Worm (Caenorhabditis elegans): Measurements from ENCODE around the gene F54D10.9.

F54D10.9 gene

DNA sequence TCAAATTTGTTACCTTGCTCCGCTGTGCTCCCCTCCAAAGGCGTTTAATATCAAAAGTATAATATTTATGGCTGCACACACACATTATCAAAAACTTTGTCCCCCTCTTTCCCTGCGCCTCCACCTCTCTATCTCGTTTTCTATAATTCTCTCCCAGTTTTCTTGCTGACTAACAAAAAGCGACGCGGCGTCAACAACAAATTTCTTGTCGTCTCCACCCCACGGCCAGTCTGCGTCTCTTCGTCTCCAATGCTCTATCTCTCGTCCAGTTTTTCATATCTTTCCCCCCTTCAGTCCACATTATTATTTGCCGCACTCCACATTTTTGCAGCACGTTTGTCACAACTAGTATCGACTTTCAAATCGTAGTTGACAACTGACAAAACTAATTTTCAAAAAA, 21.7 kb downstream of the F54D10.9 start (continued):
- no peak for TF ChIP-seq nhr-6 (tag; optimal IDR thresholded peaks at IDR 0.05)
- TF ChIP-seq nhr-77 (tag; optimal IDR thresholded peaks at IDR 0.05): no peak
- TF ChIP-seq nhr-25 (tag; optimal IDR thresholded peaks at IDR 0.05): no peak
- no peak for TF ChIP-seq ceh-82 (tag; optimal IDR thresholded peaks at IDR 0.05)
- no peak for TF ChIP-seq elt-1 (tag; optimal IDR thresholded peaks at IDR 0.05)
- peak; percentile 68 for TF ChIP-seq C34F6.9 (tag; optimal IDR thresholded peaks at IDR 0.05)
- TF ChIP-seq mab-5 (tag; optimal IDR thresholded peaks at IDR 0.05): no peak
- no peak for TF ChIP-seq peb-1 (tag; optimal IDR thresholded peaks at IDR 0.05)
- TF ChIP-seq nhr-10 (tag; optimal IDR thresholded peaks at IDR 0.05): no peak
- no peak for TF ChIP-seq lin-39 (tag; optimal IDR thresholded peaks at IDR 0.05)
- TF ChIP-seq blmp-1 (tag; optimal IDR thresholded peaks at IDR 0.05; ENCODE audit: insufficient read depth): no peak
- TF ChIP-seq mdl-1 (tag; optimal IDR thresholded peaks at IDR 0.05): no peak
- no peak for TF ChIP-seq ceh-16 (tag; optimal IDR thresholded peaks at IDR 0.05)
- no peak for TF ChIP-seq egl-27 (tag; optimal IDR thresholded peaks at IDR 0.05)
- no peak for TF ChIP-seq unc-62 (GFP tag; optimal IDR thresholded peaks at IDR 0.05)
- no peak for TF ChIP-seq ZK546.5 (tag; optimal IDR thresholded peaks at IDR 0.05)
- peak; percentile 70 for TF ChIP-seq F13H6.1 (tag; optimal IDR thresholded peaks at IDR 0.05)
- no peak for TF ChIP-seq nhr-21 (tag; optimal IDR thresholded peaks at IDR 0.05)
- peak; percentile 39 for TF ChIP-seq lin-13 (GFP tag; optimal IDR thresholded peaks at IDR 0.05)
- no peak for TF ChIP-seq aly-2 (tag; optimal IDR thresholded peaks at IDR 0.05)
- TF ChIP-seq dmd-4 (tag; optimal IDR thresholded peaks at IDR 0.05): no peak
- no peak for TF ChIP-seq unc-39 (tag; optimal IDR thresholded peaks at IDR 0.05)
- TF ChIP-seq Y55F3AM.14 (GFP tag; optimal IDR thresholded peaks at IDR 0.05): no peak

DNA sequence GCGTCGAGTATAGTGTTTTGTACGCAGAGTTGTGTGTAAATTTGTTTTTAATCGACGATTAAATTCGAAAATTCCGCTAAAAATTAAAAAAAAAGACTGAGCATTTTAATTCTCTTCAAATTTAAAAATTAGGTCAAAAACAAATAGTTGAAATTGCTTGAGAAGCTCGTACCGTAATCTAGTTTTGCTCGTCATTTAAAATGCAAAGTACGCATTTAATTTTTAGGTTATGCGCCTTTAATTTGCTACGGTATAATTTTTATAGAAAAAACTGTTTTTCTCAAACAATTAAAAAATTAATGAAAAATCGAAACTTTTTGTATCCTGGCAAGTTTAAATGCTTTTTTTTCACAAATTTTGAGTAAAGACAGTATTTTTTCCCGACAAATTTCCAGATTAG, 23.6 kb downstream of the F54D10.9 start:
- no peak for TF ChIP-seq sma-3 (GFP tag; optimal IDR thresholded peaks at IDR 0.05)
- no peak for TF ChIP-seq nhr-11 (tag; optimal IDR thresholded peaks at IDR 0.05)
- TF ChIP-seq nhr-12 (tag; optimal IDR thresholded peaks at IDR 0.05): no peak
- no peak for TF ChIP-seq ceh-16 (tag; optimal IDR thresholded peaks at IDR 0.05)
- no peak for TF ChIP-seq lin-39 (tag; optimal IDR thresholded peaks at IDR 0.05)
- no peak for TF ChIP-seq sem-4 (tag; optimal IDR thresholded peaks at IDR 0.05)
- TF ChIP-seq blmp-1 (tag; optimal IDR thresholded peaks at IDR 0.05; ENCODE audit: insufficient read depth): no peak
- TF ChIP-seq unc-39 (tag; optimal IDR thresholded peaks at IDR 0.05): no peak
- no peak for TF ChIP-seq R02D3.7 (tag; optimal IDR thresholded peaks at IDR 0.05)
- TF ChIP-seq elt-3 (tag; optimal IDR thresholded peaks at IDR 0.05): no peak
- no peak for TF ChIP-seq lsy-2 (tag; optimal IDR thresholded peaks at IDR 0.05)
- TF ChIP-seq mdl-1 (tag; optimal IDR thresholded peaks at IDR 0.05): no peak
- TF ChIP-seq nhr-6 (tag; optimal IDR thresholded peaks at IDR 0.05): no peak
- TF ChIP-seq nhr-77 (tag; optimal IDR thresholded peaks at IDR 0.05): no peak
- no peak for TF ChIP-seq nhr-237 (tag; optimal IDR thresholded peaks at IDR 0.05)
- TF ChIP-seq crh-2 (tag; optimal IDR thresholded peaks at IDR 0.05): no peak
- TF ChIP-seq ztf-4 (tag; optimal IDR thresholded peaks at IDR 0.05): no peak
- TF ChIP-seq egl-27 (tag; optimal IDR thresholded peaks at IDR 0.05): no peak

DNA sequence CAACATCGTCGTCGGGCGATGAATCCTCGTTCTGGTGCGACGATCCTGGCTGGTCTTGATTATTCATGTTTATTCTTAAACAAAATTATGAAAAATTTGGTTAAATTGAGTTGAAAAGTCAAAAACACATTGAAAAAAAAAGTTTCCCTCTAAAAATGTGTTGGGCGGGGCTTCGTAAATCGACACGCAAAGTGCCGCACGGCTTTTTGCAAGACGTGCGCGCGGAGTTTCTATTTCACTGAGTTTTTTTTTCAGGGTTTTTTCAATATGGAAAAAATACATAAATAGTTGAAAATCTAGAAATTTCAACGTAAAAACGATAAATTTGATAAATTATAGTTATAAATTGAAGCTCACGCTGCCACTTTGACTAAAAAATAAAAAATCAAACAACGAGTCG, 24.2 kb downstream of the F54D10.9 start, which contains the start of gene F54D10.5:
F54D10.5 (minus strand) TSS at position 74 of the 400 bp plus-strand sequence.
- peak; percentile 39 for TF ChIP-seq mab-5 (tag; optimal IDR thresholded peaks at IDR 0.05)
- peak; percentile 38 for TF ChIP-seq snpc-4 (tag; optimal IDR thresholded peaks at IDR 0.05)
- TF ChIP-seq nhr-129 (tag; optimal IDR thresholded peaks at IDR 0.05): peak; percentile 65
- TF ChIP-seq mdl-1 (tag; optimal IDR thresholded peaks at IDR 0.05): no peak
- TF ChIP-seq gmeb-1 (tag; optimal IDR thresholded peaks at IDR 0.05): peak; percentile 95
- no peak for TF ChIP-seq ceh-82 (tag; optimal IDR thresholded peaks at IDR 0.05)
- peak; percentile 87 for TF ChIP-seq unc-55 (GFP tag; optimal IDR thresholded peaks at IDR 0.05)
- peak; percentile 74 for TF ChIP-seq sem-4 (tag; optimal IDR thresholded peaks at IDR 0.05)
- TF ChIP-seq crh-2 (tag; optimal IDR thresholded peaks at IDR 0.05): peak; percentile 83
- TF ChIP-seq lin-39 (tag; optimal IDR thresholded peaks at IDR 0.05): no peak
- TF ChIP-seq nhr-10 (tag; optimal IDR thresholded peaks at IDR 0.05): peak; percentile 4
- TF ChIP-seq skn-1 (tag; optimal IDR thresholded peaks at IDR 0.05): no peak
- TF ChIP-seq lin-13 (GFP tag; optimal IDR thresholded peaks at IDR 0.05): peak; percentile 84
- TF ChIP-seq ceh-16 (tag; optimal IDR thresholded peaks at IDR 0.05): peak; percentile 1
- TF ChIP-seq R02D3.7 (tag; optimal IDR thresholded peaks at IDR 0.05): peak; percentile 95
- peak; percentile 84 for TF ChIP-seq sma-9 (GFP tag; optimal IDR thresholded peaks at IDR 0.05)
- no peak for TF ChIP-seq sma-9 (tag; optimal IDR thresholded peaks at IDR 0.05)
- peak; percentile 70 for TF ChIP-seq lin-11 (tag; optimal IDR thresholded peaks at IDR 0.05)
- peak; percentile 75 for TF ChIP-seq F13H6.1 (tag; optimal IDR thresholded peaks at IDR 0.05)
- TF ChIP-seq sma-3 (GFP tag; optimal IDR thresholded peaks at IDR 0.05): peak; percentile 82
- no peak for TF ChIP-seq egl-27 (tag; optimal IDR thresholded peaks at IDR 0.05)
- peak; percentile 67 for TF ChIP-seq C34F6.9 (tag; optimal IDR thresholded peaks at IDR 0.05)
- TF ChIP-seq lsy-2 (tag; optimal IDR thresholded peaks at IDR 0.05): peak; percentile 69 to 88
- peak; percentile 41 for TF ChIP-seq ZK546.5 (tag; optimal IDR thresholded peaks at IDR 0.05)
- peak; percentile 22 for TF ChIP-seq nhr-237 (tag; optimal IDR thresholded peaks at IDR 0.05)
- peak; percentile 9 for TF ChIP-seq zag-1 (tag; optimal IDR thresholded peaks at IDR 0.05)
- no peak for TF ChIP-seq mbf-1 (tag; optimal IDR thresholded peaks at IDR 0.05)

Measured in whole organism, L2 larva.